Worm (Caenorhabditis elegans): ENCODE results near the gene idpa-2.

Gene idpa-2

DNA sequence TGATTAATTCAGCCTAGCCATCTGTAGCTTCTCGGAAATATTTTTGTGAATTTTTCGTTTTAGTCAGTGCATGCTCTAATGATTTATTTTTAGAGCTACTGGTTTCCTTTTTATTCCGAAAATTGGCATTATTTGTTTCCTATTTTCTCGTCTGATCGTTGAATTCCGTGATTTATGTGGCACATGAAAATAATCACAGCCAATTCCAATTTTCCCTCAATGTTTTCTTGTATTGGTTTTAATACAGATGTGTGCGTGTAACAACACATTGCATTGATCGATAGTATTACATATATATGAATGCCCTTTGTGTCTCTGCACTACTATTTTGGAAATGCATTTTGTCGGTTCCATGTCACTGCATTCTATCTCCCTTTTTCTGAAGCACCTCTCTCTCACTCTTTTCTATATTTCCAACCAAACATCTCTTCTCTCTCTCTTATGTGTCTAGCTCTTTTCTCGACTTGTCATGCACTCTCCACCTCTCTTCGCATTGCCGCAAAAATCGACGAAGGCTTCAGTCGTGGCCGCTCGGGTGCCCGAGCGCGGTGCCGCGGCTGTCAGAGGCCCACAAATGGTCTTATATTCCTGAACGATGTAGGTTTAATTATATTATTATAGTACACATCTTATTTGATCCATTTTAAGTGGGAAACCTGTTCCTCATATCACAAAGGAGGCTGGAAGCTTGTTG is 8.2 kb downstream of the idpa-2 start:
- TF ChIP-seq dsc-1 (tag; optimal IDR thresholded peaks at IDR 0.05) (peak; percentile 97), hlh-17 (GFP tag; optimal IDR thresholded peaks at IDR 0.05; ENCODE audit: borderline replicate concordance) (no peak), nhr-71 (tag; optimal IDR thresholded peaks at IDR 0.05) (peak; percentile 52), F16B12.6 (tag; optimal IDR thresholded peaks at IDR 0.05) (peak; percentile 5), ceh-88 (GFP tag; IDR thresholded peaks at IDR 0.05) (no peak), lin-14 (GFP tag; optimal IDR thresholded peaks at IDR 0.05) (peak; percentile 62), ama-1 (optimal IDR thresholded peaks at IDR 0.05) (peak; percentile 79), nhr-12 (tag; optimal IDR thresholded peaks at IDR 0.05) (no peak), xbp-1 (tag; optimal IDR thresholded peaks at IDR 0.05) (peak; percentile 3), fkh-8 (tag; optimal IDR thresholded peaks at IDR 0.05) (peak; percentile 32), lsy-2 (tag; optimal IDR thresholded peaks at IDR 0.05) (peak; percentile 9 to 54), snu-23 (GFP tag; optimal IDR thresholded peaks at IDR 0.05) (peak; percentile 52), egl-13 (tag; optimal IDR thresholded peaks at IDR 0.05) (peak; percentile 50), nhr-90 (tag; optimal IDR thresholded peaks at IDR 0.05; ENCODE audit: poor library complexity) (peak; percentile 19), zag-1 (tag; optimal IDR thresholded peaks at IDR 0.05) (peak; percentile 37), rnt-1 (tag; optimal IDR thresholded peaks at IDR 0.05) (peak; percentile 12), lin-35 (GFP tag; optimal IDR thresholded peaks at IDR 0.05) (peak in 1 of 2 experiments; percentile 26), swsn-7 (tag; optimal IDR thresholded peaks at IDR 0.05) (peak; percentile 7), fos-1 (tag; optimal IDR thresholded peaks at IDR 0.05) (peak; percentile 24), nhr-47 (tag; optimal IDR thresholded peaks at IDR 0.05) (peak; percentile 27), dpl-1 (GFP tag; optimal IDR thresholded peaks at IDR 0.05) (peak in 1 of 3 experiments; percentile 26), zip-4 (GFP tag; optimal IDR thresholded peaks at IDR 0.05) (no peak), fkh-4 (tag; optimal IDR thresholded peaks at IDR 0.05; ENCODE audit: borderline replicate concordance) (peak; percentile 78), C16A3.4 (tag; optimal IDR thresholded peaks at IDR 0.05) (no peak), sptf-1 (tag; optimal IDR thresholded peaks at IDR 0.05) (no peak), nhr-76 (tag; optimal IDR thresholded peaks at IDR 0.05) (no peak), C34B4.2 (tag; optimal IDR thresholded peaks at IDR 0.05) (no peak), ceh-82 (tag; optimal IDR thresholded peaks at IDR 0.05) (peak in 1 of 3 experiments; percentile 41), skn-1 (tag; optimal IDR thresholded peaks at IDR 0.05) (peak; percentile 8), jun-1 (tag; optimal IDR thresholded peaks at IDR 0.05) (peak; percentile 30), efl-1 (optimal IDR thresholded peaks at IDR 0.05) (peak; percentile 28 to 57), efl-1 (GFP tag; optimal IDR thresholded peaks at IDR 0.05 in 1 of 2) (no peak), elt-3 (tag; optimal IDR thresholded peaks at IDR 0.05) (no peak), mep-1 (tag; optimal IDR thresholded peaks at IDR 0.05) (peak; percentile 25), unc-86 (tag; optimal IDR thresholded peaks at IDR 0.05) (peak; percentile 30), ceh-8 (GFP tag; optimal IDR thresholded peaks at IDR 0.05) (peak; percentile 10)

DNA sequence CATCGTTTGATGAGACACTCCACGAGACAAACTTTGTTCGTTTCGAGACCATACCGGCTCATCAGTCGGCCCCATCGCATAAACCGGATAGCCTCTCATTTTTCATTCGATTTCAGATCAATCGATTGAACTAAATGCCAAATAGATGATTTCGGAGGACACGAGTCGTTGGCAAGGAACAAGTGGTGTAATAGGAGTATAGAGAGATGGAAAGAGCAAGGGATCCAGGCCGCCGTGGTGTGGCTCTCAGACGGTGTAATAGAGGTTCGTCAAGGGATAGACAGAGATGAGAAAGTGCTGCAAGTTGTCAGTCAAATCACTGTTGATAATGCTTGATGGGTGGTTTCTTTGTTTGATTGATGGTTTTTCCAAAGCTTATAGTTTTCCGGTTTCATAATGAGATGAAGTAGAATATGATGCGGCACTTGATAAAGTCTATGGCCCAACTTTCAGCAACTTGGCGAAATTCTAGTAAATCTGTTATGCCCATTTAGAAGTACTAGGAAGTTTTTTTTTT is 9.0 kb downstream of the idpa-2 start, which contains the start of gene sgn-1:
Gene sgn-1, minus strand, starts transcription at position 220 of the 517 bp plus-strand sequence.
- TF ChIP-seq nhr-47 (tag; optimal IDR thresholded peaks at IDR 0.05) (no peak), irx-1 (tag; optimal IDR thresholded peaks at IDR 0.05) (no peak), ama-1 (optimal IDR thresholded peaks at IDR 0.05) (no peak), dsc-1 (tag; optimal IDR thresholded peaks at IDR 0.05) (peak; percentile 24), hpl-2 (GFP tag; optimal IDR thresholded peaks at IDR 0.05) (no peak), fos-1 (tag; optimal IDR thresholded peaks at IDR 0.05) (no peak), ceh-82 (tag; optimal IDR thresholded peaks at IDR 0.05) (no peak), rnt-1 (tag; optimal IDR thresholded peaks at IDR 0.05) (peak; percentile 58), pag-3 (tag; optimal IDR thresholded peaks at IDR 0.05; ENCODE audit: borderline replicate concordance, insufficient read depth) (peak; percentile 17), nhr-237 (tag; optimal IDR thresholded peaks at IDR 0.05) (no peak), nhr-71 (tag; optimal IDR thresholded peaks at IDR 0.05) (peak; percentile 14), mep-1 (tag; optimal IDR thresholded peaks at IDR 0.05) (no peak), skn-1 (tag; optimal IDR thresholded peaks at IDR 0.05) (no peak), snu-23 (GFP tag; optimal IDR thresholded peaks at IDR 0.05) (no peak), Y116A8C.19 (tag; optimal IDR thresholded peaks at IDR 0.05; ENCODE audit: borderline replicate concordance) (no peak), elt-3 (tag; optimal IDR thresholded peaks at IDR 0.05) (no peak), nhr-84 (tag; optimal IDR thresholded peaks at IDR 0.05) (no peak), lin-14 (GFP tag; optimal IDR thresholded peaks at IDR 0.05) (peak; percentile 39), nhr-77 (tag; optimal IDR thresholded peaks at IDR 0.05) (no peak), hlh-17 (GFP tag; optimal IDR thresholded peaks at IDR 0.05; ENCODE audit: borderline replicate concordance) (no peak), zip-4 (GFP tag; optimal IDR thresholded peaks at IDR 0.05) (no peak), mdl-1 (tag; optimal IDR thresholded peaks at IDR 0.05) (no peak), hlh-4 (tag; optimal IDR thresholded peaks at IDR 0.05) (no peak)
